Worm (Caenorhabditis elegans): Measurements from ENCODE around the gene C01B10.3.
A peak's percentile ranks its signal among the peaks of the same experiment; 100 is the strongest.

Gene C01B10.3

ce11 chrIV:6652479-6653022, 31.4 kb upstream of the C01B10.3 start:
- no peak for TF ChIP-seq sdz-38 (tag; optimal IDR thresholded peaks at IDR 0.05)
- TF ChIP-seq dpff-1 (tag; optimal IDR thresholded peaks at IDR 0.05) = no peak
- no peak for TF ChIP-seq F49E8.2 (tag; optimal IDR thresholded peaks at IDR 0.05; ENCODE audit: insufficient read depth)
- no peak for TF ChIP-seq sptf-2 (GFP tag; optimal IDR thresholded peaks at IDR 0.05)
- no peak for TF ChIP-seq ztf-18 (tag; optimal IDR thresholded peaks at IDR 0.05)
- no peak for TF ChIP-seq nfya-1 (tag; optimal IDR thresholded peaks at IDR 0.05; ENCODE audit: borderline replicate concordance, insufficient read depth)
- no peak for TF ChIP-seq lir-1 (GFP tag; conservative IDR thresholded peaks at IDR 0.05)
- TF ChIP-seq F22D6.2 (tag; optimal IDR thresholded peaks at IDR 0.05) = no peak
- TF ChIP-seq B0336.3 (GFP tag; IDR thresholded peaks at IDR 0.05) = no peak
- TF ChIP-seq tbx-9 (tag; optimal IDR thresholded peaks at IDR 0.05; ENCODE audit: borderline replicate concordance) = no peak
- no peak for TF ChIP-seq F52B5.7 (tag; optimal IDR thresholded peaks at IDR 0.05)
- TF ChIP-seq T26A5.8 (tag; optimal IDR thresholded peaks at IDR 0.05) = no peak
- no peak for TF ChIP-seq unc-130 (GFP tag; optimal IDR thresholded peaks at IDR 0.05)
- no peak for TF ChIP-seq hlh-26 (GFP tag; conservative IDR thresholded peaks at IDR 0.05)
- no peak for TF ChIP-seq ama-1 (optimal IDR thresholded peaks at IDR 0.05)
- no peak for TF ChIP-seq ama-1 (GFP tag; optimal IDR thresholded peaks at IDR 0.05)
- no peak for TF ChIP-seq xnd-1 (tag; optimal IDR thresholded peaks at IDR 0.05)

ce11 chrIV:6648625-6649024, 27.5 kb upstream of the C01B10.3 start:
- no peak for TF ChIP-seq repo-1 (tag; optimal IDR thresholded peaks at IDR 0.05)
- no peak for TF ChIP-seq K11D2.4 (GFP tag; IDR thresholded peaks at IDR 0.05)
- peak; percentile 77 for TF ChIP-seq hmg-1.2 (GFP tag; IDR thresholded peaks at IDR 0.05)

DNA sequence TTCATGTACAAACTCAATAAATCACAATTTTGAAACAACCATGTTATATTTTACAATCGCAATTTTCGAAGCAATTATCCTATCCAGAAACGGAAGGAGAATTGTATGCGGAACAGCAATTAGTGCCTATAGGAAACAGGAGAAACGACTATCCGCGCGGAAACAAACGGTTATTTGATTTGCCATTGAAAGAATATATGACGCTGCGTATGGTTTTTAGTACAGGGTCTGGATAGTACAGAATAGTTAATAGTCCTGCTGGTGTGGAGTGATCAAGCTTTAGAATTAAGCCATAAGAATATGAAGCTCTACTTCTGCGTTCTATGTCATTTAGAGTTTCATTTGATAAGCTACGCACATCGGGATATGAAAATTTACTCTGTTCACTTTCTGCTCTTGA, 25.8 kb upstream of the C01B10.3 start:
- TF ChIP-seq tbp1 (GFP tag; optimal IDR thresholded peaks at IDR 0.05) (no peak), F23B12.7 (tag; optimal IDR thresholded peaks at IDR 0.05; ENCODE audit: insufficient read depth) (no peak), snpc-4 (GFP tag; optimal IDR thresholded peaks at IDR 0.05) (no peak), snpc-4 (tag; optimal IDR thresholded peaks at IDR 0.05) (no peak), nfya-1 (tag; optimal IDR thresholded peaks at IDR 0.05; ENCODE audit: borderline replicate concordance, insufficient read depth) (no peak), K11D2.4 (GFP tag; IDR thresholded peaks at IDR 0.05) (no peak), F57C9.4 (tag; optimal IDR thresholded peaks at IDR 0.05) (no peak)

DNA sequence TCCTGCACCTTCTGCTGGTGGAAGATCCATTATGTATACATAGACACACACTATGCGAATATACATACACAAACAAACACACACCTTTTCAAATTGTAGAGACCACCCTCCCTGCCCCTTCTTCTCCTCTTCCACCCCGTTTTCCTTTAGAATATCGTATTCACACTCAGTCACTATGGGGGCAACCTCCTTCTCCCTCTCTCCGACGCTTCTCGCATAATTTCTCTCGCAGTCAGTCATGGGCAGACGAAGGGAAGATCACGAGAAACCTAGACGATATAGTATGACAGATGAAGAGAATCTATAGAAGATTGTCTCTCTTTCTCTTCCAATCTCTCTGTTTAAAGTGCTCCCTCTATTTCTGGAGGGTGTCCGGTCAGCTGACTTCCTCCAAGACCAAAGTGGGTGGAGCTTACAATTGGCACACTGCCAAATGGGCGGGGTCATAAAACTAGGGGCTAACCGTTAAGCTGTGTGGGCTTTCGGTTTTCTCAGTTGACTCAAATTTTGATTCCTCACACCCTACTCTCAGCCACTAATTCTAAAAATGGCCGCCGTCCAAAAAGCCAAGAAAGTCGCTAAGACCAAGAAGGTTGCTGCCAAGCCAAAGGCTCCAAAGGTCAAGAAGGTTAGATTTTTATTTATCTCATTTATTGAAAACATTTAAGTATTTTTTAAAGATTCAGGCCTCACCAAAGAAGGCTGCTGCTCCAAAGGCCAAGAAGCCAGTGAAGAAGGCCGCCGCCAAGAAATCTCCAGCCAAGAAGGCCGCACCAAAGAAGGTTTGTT, 24.9 kb upstream of the C01B10.3 start, which contains the start of gene hil-7:
Gene hil-7, plus strand, starts transcription at position 446 of the 789 bp plus-strand sequence.
- TF ChIP-seq ekl-4 (GFP tag; IDR thresholded peaks at IDR 0.05) (no peak), lin-35 (GFP tag; optimal IDR thresholded peaks at IDR 0.05) (no peak), ztf-28 (GFP tag; IDR thresholded peaks at IDR 0.05) (no peak), gei-17 (GFP tag; optimal IDR thresholded peaks at IDR 0.05) (no peak), hmg-20 (GFP tag; IDR thresholded peaks at IDR 0.05) (no peak), Y67H2A.10 (GFP tag; conservative IDR thresholded peaks at IDR 0.05) (no peak), atf-7 (tag; optimal IDR thresholded peaks at IDR 0.05) (no peak), ceh-27 (GFP tag; optimal IDR thresholded peaks at IDR 0.05) (peak; percentile 43), rcor-1 (GFP tag; IDR thresholded peaks at IDR 0.05) (no peak), attf-5 (GFP tag; optimal IDR thresholded peaks at IDR 0.05) (peak; percentile 17), mcd-1 (GFP tag; IDR thresholded peaks at IDR 0.05) (peak; percentile 28; the same call in 1 of the 2 replicates), B0336.3 (GFP tag; IDR thresholded peaks at IDR 0.05) (peak; percentile 54; the same call in 1 of the 2 replicates), hmg-1.2 (GFP tag; IDR thresholded peaks at IDR 0.05) (peak; percentile 48; the same call in 1 of the 2 replicates)

Measured in whole organism, young adult.